Worm (Caenorhabditis elegans) whole organism, L1 larva: ENCODE results near the gene K08F9.3.

ENCODE experiments used
- C04F5.9 ChIP-seq: sonication (generic microtip); optimal IDR thresholded peaks from 2 replicates; lab custom pipeline; 2016; ENCODE audit warnings: missing genetic modification characterization, missing compliant biosample characterization
- C34B4.2 ChIP-seq: sonication (generic microtip); optimal IDR thresholded peaks from 2 replicates; lab custom pipeline; 2017; ENCODE audit warnings: mild to moderate bottlenecking, missing genetic modification characterization, missing compliant biosample characterization
- F16B12.6 ChIP-seq: fragments of 150-350 bp; optimal IDR thresholded peaks from 2 replicates; lab custom pipeline; 2014; ENCODE audit warnings: missing biosample characterization, missing genetic modification characterization
- aly-2 ChIP-seq: fragments of 150-350 bp; optimal IDR thresholded peaks from 2 replicates; lab custom pipeline; 2014; ENCODE audit warnings: missing biosample characterization, missing genetic modification characterization
- ama-1 ChIP-seq: fragments of 150-350 bp; optimal IDR thresholded peaks from 2 replicates; lab custom pipeline; 2014
- ceh-63 ChIP-seq: fragments of 200-800 bp; sonication (Bioruptor generic); optimal IDR thresholded peaks from 2 replicates; lab custom pipeline; 2018; ENCODE audit warnings: mild to moderate bottlenecking, missing genetic modification characterization, missing compliant biosample characterization
- efl-1 ChIP-seq, 4 experiments: fragments of 150-350 bp; optimal IDR thresholded peaks in 3 of 4; peaks in 1 of 4; 1 replicate in 1 of 4; 2 replicates in 3 of 4; lab custom pipeline; 2014; ENCODE audit warnings: missing biosample characterization in 2 of 4, missing genetic modification characterization in 2 of 4, missing genetic modification reagents in 2 of 4
- egl-13 ChIP-seq: sonication (generic microtip); optimal IDR thresholded peaks from 2 replicates; lab custom pipeline; 2016; ENCODE audit warnings: missing genotype, missing genetic modification reagents, missing genetic modification characterization, missing compliant biosample characterization
- egl-27 ChIP-seq, 2 experiments: fragments of 150-350 bp in 1 of 2; sonication (generic microtip); optimal IDR thresholded peaks; 3 replicates each; lab custom pipeline; 2017 to 2018; ENCODE audit warnings: missing biosample characterization in 2 of 2, missing genetic modification characterization in 2 of 2, missing genetic modification reagents in 2 of 2
- ets-5 ChIP-seq: fragments of 200-800 bp; sonication (Bioruptor generic); IDR thresholded peaks from 2 replicates; pipeline ENCODE4 v1.3.6; 2022; ENCODE audit warnings: missing genetic modification characterization, missing compliant biosample characterization
- fos-1 ChIP-seq: fragments of 150-350 bp; optimal IDR thresholded peaks from 2 replicates; lab custom pipeline; 2014; ENCODE audit warnings: missing biosample characterization, missing genetic modification characterization
- grh-1 ChIP-seq: fragments of 200-800 bp; sonication (Bioruptor generic); IDR thresholded peaks from 2 replicates; pipeline ENCODE4 v1.3.6; 2022; ENCODE audit warnings: missing genetic modification reagents, missing genetic modification characterization, missing compliant biosample characterization
- isw-1 ChIP-seq: fragments of 200-800 bp; sonication (Bioruptor generic); IDR thresholded peaks from 2 replicates; pipeline ENCODE4 v1.3.6; 2022; ENCODE audit warnings: missing genetic modification characterization, missing compliant biosample characterization
- jun-1 ChIP-seq: fragments of 150-350 bp; optimal IDR thresholded peaks from 2 replicates; lab custom pipeline; 2014; ENCODE audit warnings: missing biosample characterization, missing genetic modification reagents, missing genetic modification characterization
- lin-13 ChIP-seq: fragments of 150-350 bp; optimal IDR thresholded peaks from 2 replicates; lab custom pipeline; 2014; ENCODE audit warnings: missing biosample characterization, missing genetic modification reagents, missing genetic modification characterization
- lin-14 ChIP-seq: fragments of 200-800 bp; sonication (Bioruptor generic); optimal IDR thresholded peaks from 2 replicates; lab custom pipeline; 2018; ENCODE audit warnings: mild to moderate bottlenecking, missing genetic modification characterization, moderate library complexity, missing compliant biosample characterization
- lir-3 ChIP-seq: sonication (generic microtip); optimal IDR thresholded peaks from 2 replicates; lab custom pipeline; 2016; ENCODE audit warnings: mild to moderate bottlenecking, missing genetic modification characterization, moderate library complexity, missing compliant biosample characterization; ENCODE audit not compliant: poor library complexity
- mdl-1 ChIP-seq, 2 experiments: fragments of 150-350 bp; optimal IDR thresholded peaks; 2 replicates each; lab custom pipeline; 2014 to 2017; ENCODE audit warnings: missing biosample characterization in 2 of 2, missing genetic modification characterization in 2 of 2, inconsistent platforms in 1 of 2
- nhr-11 ChIP-seq: fragments of 150-350 bp; optimal IDR thresholded peaks from 2 replicates; lab custom pipeline; 2014; ENCODE audit warnings: missing biosample characterization, missing genetic modification characterization
- nhr-12 ChIP-seq: sonication (generic microtip); optimal IDR thresholded peaks from 2 replicates; lab custom pipeline; 2017; ENCODE audit warnings: missing biosample characterization, missing genetic modification characterization
- nhr-19 ChIP-seq: fragments of 200-800 bp; sonication (Bioruptor generic); conservative IDR thresholded peaks from 2 replicates; pipeline ENCODE4 v1.3.6; 2022; ENCODE audit warnings: missing genetic modification characterization, missing compliant biosample characterization
- nhr-28 ChIP-seq: fragments of 150-350 bp; optimal IDR thresholded peaks from 2 replicates; lab custom pipeline; 2014; ENCODE audit warnings: missing biosample characterization, missing genetic modification characterization
- nhr-47 ChIP-seq: sonication (generic microtip); optimal IDR thresholded peaks from 2 replicates; lab custom pipeline; 2016; ENCODE audit warnings: mild to moderate bottlenecking, missing genetic modification characterization, moderate library complexity, missing compliant biosample characterization
- nhr-71 ChIP-seq: sonication (generic microtip); optimal IDR thresholded peaks from 2 replicates; lab custom pipeline; 2016; ENCODE audit warnings: mild to moderate bottlenecking, missing genetic modification characterization, moderate library complexity, missing compliant biosample characterization
- nhr-76 ChIP-seq: sonication (generic microtip); optimal IDR thresholded peaks from 2 replicates; lab custom pipeline; 2017; ENCODE audit warnings: missing biosample characterization, missing genetic modification characterization
- nhr-77 ChIP-seq: fragments of 150-350 bp; optimal IDR thresholded peaks from 2 replicates; lab custom pipeline; 2014; ENCODE audit warnings: missing biosample characterization, missing genetic modification characterization
- nhr-84 ChIP-seq: sonication (generic microtip); optimal IDR thresholded peaks from 2 replicates; lab custom pipeline; 2017; ENCODE audit warnings: missing biosample characterization, missing genetic modification characterization
- nhr-85 ChIP-seq: sonication (generic microtip); peaks from one replicate; lab custom pipeline; 2016; ENCODE audit warnings: missing genetic modification characterization, inconsistent platforms, missing compliant biosample characterization
- pax-3 ChIP-seq: fragments of 200-800 bp; sonication (Bioruptor generic); optimal IDR thresholded peaks from 2 replicates; lab custom pipeline; 2018; ENCODE audit warnings: mild to moderate bottlenecking, missing genetic modification characterization, moderate library complexity, missing compliant biosample characterization
- rnt-1 ChIP-seq: sonication (generic microtip); optimal IDR thresholded peaks from 2 replicates; lab custom pipeline; 2016; ENCODE audit warnings: mild to moderate bottlenecking, missing genetic modification characterization, moderate library complexity, missing compliant biosample characterization
- skn-1 ChIP-seq: fragments of 150-350 bp; optimal IDR thresholded peaks from 2 replicates; lab custom pipeline; 2014; ENCODE audit warnings: missing biosample characterization, missing genetic modification characterization
- snpc-4 ChIP-seq: fragments of 150-350 bp; optimal IDR thresholded peaks from 2 replicates; lab custom pipeline; 2014; ENCODE audit warnings: missing biosample characterization, missing genetic modification characterization
- sox-4 ChIP-seq: sonication (generic microtip); optimal IDR thresholded peaks from 2 replicates; lab custom pipeline; 2016; ENCODE audit warnings: missing genetic modification characterization, missing compliant biosample characterization
- sptf-1 ChIP-seq: fragments of 150-350 bp; optimal IDR thresholded peaks from 2 replicates; lab custom pipeline; 2014; ENCODE audit warnings: missing biosample characterization, missing genetic modification characterization
- swsn-7 ChIP-seq: sonication (generic microtip); optimal IDR thresholded peaks from 2 replicates; lab custom pipeline; 2016; ENCODE audit warnings: missing genetic modification characterization, missing compliant biosample characterization
- tlp-1 ChIP-seq: fragments of 150-350 bp; optimal IDR thresholded peaks from 2 replicates; lab custom pipeline; 2014; ENCODE audit warnings: missing biosample characterization, missing genetic modification characterization
- unc-130 ChIP-seq: fragments of 150-350 bp; optimal IDR thresholded peaks from 2 replicates; lab custom pipeline; 2017; ENCODE audit warnings: missing biosample characterization, missing genetic modification characterization, inconsistent platforms
- unc-62 ChIP-seq: fragments of 150-350 bp; optimal IDR thresholded peaks from 2 replicates; lab custom pipeline; 2014; ENCODE audit warnings: missing biosample characterization, missing genetic modification reagents, missing genetic modification characterization
- unc-86 ChIP-seq: sonication (generic microtip); optimal IDR thresholded peaks from 2 replicates; lab custom pipeline; 2016; ENCODE audit warnings: missing genetic modification characterization, missing compliant biosample characterization
- vab-15 ChIP-seq: sonication (generic microtip); optimal IDR thresholded peaks from 2 replicates; lab custom pipeline; 2017; ENCODE audit warnings: missing genotype, mild to moderate bottlenecking, missing genetic modification characterization, missing compliant biosample characterization
- xbp-1 ChIP-seq: sonication (generic microtip); optimal IDR thresholded peaks from 2 replicates; lab custom pipeline; 2016; ENCODE audit warnings: missing genetic modification characterization, missing compliant biosample characterization
- zip-4 ChIP-seq: fragments of 200-800 bp; sonication (Bioruptor generic); optimal IDR thresholded peaks from 2 replicates; lab custom pipeline; 2018; ENCODE audit warnings: mild to moderate bottlenecking, missing genetic modification characterization, moderate library complexity, missing compliant biosample characterization
- ztf-11 ChIP-seq, 2 experiments: sonication (generic microtip); optimal IDR thresholded peaks; 2 replicates each; lab custom pipeline; 2016 to 2017; ENCODE audit warnings: missing genetic modification characterization in 2 of 2, missing biosample characterization in 1 of 2, missing compliant biosample characterization in 1 of 2

Gene K08F9.3

DNA sequence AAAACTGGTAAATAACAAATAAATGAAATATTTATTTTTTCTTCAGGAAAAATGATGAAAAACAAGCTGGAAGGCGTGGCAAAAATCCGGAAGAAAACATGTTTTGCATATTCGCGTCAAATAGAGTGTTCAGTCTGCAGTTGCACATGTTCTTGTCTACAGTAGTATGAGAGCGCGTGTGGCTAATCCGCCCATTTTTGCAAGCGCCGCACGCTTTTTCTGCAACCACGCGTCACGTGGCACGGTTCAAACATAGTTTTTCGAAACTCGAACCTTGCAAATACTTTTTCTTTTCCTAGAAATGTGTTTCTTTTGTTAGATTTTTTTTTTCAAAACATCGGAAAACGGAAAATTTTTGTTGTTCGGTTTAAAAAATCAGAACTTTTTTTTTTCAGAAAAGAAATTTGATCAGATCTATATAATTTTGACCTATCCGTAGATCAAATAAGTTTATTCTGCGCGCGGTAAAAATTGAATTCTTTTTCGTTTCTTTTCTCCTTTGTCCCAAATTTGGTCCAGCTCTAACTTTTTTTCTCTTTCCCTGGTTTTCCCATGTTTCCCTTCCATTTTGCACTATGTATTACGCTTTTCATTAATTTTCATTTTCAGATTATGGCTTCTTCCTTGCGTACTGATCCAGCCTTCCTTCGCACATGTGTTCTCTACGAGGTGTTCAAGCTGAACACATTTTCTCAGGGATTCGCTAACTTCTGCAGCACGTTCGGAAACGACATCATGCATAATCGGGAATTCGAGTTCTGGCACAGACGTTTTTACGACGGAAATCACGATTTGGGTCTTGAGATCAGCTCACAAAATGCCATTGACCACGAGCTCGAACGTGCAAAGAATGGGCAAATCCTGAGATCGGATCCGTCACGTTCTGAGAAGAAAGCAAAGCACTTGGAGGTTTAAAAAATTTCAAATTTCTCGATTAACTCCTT, 44.0 kb downstream of the K08F9.3 start, which contains the start of gene Y75B12B.1:
Gene Y75B12B.1 (plus strand): TSS at position 603 of the 944 bp plus-strand sequence.
- TF ChIP-seq efl-1 (optimal IDR thresholded peaks at IDR 0.05; lab: Kevin White, UChicago): no peak
- TF ChIP-seq efl-1 (GFP tag; optimal IDR thresholded peaks at IDR 0.05 in 1 of 2; lab: Kevin White, UChicago): peak in 1 of 2 experiments; percentile 90
- TF ChIP-seq C34B4.2 (tag; lab: Kevin White, UChicago): no peak
- TF ChIP-seq, all 84 proteins: peak for 1

- TF ChIP-seq pax-3 (tag; lab: Kevin White, UChicago) (peak; percentile 26), snpc-4 (tag; lab: Kevin White, UChicago) (no peak), sptf-1 (no peak), nhr-47 (tag; lab: Kevin White, UChicago) (no peak), nhr-77 (tag; lab: Kevin White, UChicago) (no peak), nhr-12 (tag; lab: Kevin White, UChicago) (no peak), xbp-1 (no peak), egl-13 (no peak), zip-4 (GFP tag; lab: Kevin White, UChicago) (no peak), aly-2 (tag; lab: Kevin White, UChicago) (peak; percentile 48), lir-3 (tag; lab: Kevin White, UChicago) (no peak), sox-4 (tag; lab: Kevin White, UChicago) (no peak), ets-5 (GFP tag; lab: Robert Waterston, UW) (no peak), skn-1 (tag; lab: Kevin White, UChicago) (no peak), ztf-11 (tag; optimal IDR thresholded peaks at IDR 0.05; lab: Kevin White, UChicago) (no peak), ceh-63 (GFP tag; lab: Kevin White, UChicago) (no peak), efl-1 (optimal IDR thresholded peaks at IDR 0.05; lab: Kevin White, UChicago) (no peak), efl-1 (GFP tag; optimal IDR thresholded peaks at IDR 0.05 in 1 of 2; lab: Kevin White, UChicago) (peak in 1 of 2 experiments; percentile 58), nhr-71 (no peak), ama-1 (peak; percentile 93), lin-13 (GFP tag; lab: Kevin White, UChicago) (no peak), grh-1 (GFP tag; lab: Robert Waterston, UW) (0 out of 2 replicates have a peak, but pooled peaks have one; percentile 15), lin-14 (GFP tag; lab: Kevin White, UChicago) (no peak), C34B4.2 (tag; lab: Kevin White, UChicago) (no peak), jun-1 (no peak), vab-15 (tag; lab: Kevin White, UChicago) (no peak), swsn-7 (no peak), isw-1 (GFP tag; lab: Robert Waterston, UW) (no peak), nhr-85 (tag; lab: Kevin White, UChicago) (peak; percentile 51), nhr-11 (tag; lab: Kevin White, UChicago) (no peak), unc-62 (GFP tag; lab: Kevin White, UChicago) (no peak), F16B12.6 (tag; lab: Kevin White, UChicago) (no peak)
- TF ChIP-seq, all 84 proteins: peak for 6
Measured at ce11 chrV:15186259-15186927, 46.0 kb downstream of the K08F9.3 start, which contains the start of gene Y75B12B.3. TSS of gene Y75B12B.3 (minus strand) at chrV:15186279.

- TF ChIP-seq sptf-1: no peak
- TF ChIP-seq nhr-76 (tag; lab: Kevin White, UChicago): no peak
- peak; percentile 30 for TF ChIP-seq sox-4 (tag; lab: Kevin White, UChicago)
- peak; percentile 21 for TF ChIP-seq C04F5.9 (tag; lab: Kevin White, UChicago)
- peak; percentile 62 for TF ChIP-seq unc-130 (tag; lab: Kevin White, UChicago)
- TF ChIP-seq egl-13: peak; percentile 75
- TF ChIP-seq egl-27 (tag; optimal IDR thresholded peaks at IDR 0.05; lab: Kevin White, UChicago): no peak
- TF ChIP-seq nhr-28 (tag; lab: Kevin White, UChicago): no peak
- peak; percentile 63 for TF ChIP-seq unc-86 (tag; lab: Kevin White, UChicago)
- TF ChIP-seq mdl-1 (tag; optimal IDR thresholded peaks at IDR 0.05; lab: Kevin White, UChicago): peak in 1 of 2 experiments; percentile 71
- peak; percentile 87 for TF ChIP-seq nhr-19 (GFP tag; lab: Robert Waterston, UW)
- TF ChIP-seq tlp-1 (tag; lab: Kevin White, UChicago): no peak
- peak; percentile 86 for TF ChIP-seq xbp-1
- TF ChIP-seq pax-3 (tag; lab: Kevin White, UChicago): peak; percentile 71
- peak; percentile 70 for TF ChIP-seq rnt-1
- peak; percentile 92 for TF ChIP-seq F16B12.6 (tag; lab: Kevin White, UChicago)
- no peak for TF ChIP-seq nhr-84
- peak; percentile 40 for TF ChIP-seq fos-1 (tag; lab: Kevin White, UChicago)
Measured at ce11 chrV:15187083-15188057, 47.0 kb downstream of the K08F9.3 start, which contains the start of the genes cyn-7 and bath-36. TSS of gene cyn-7 (minus strand) at chrV:15187378. TSS of gene bath-36 (plus strand) at chrV:15187888.
